Fruit fly (Drosophila melanogaster) whole organism, embryonic: ENCODE results near the gene CG31077.

Experiments used
- Asciz ChIP-seq: fragments of 200-800 bp; sonication (Bioruptor generic); optimal IDR thresholded peaks from 2 replicates; lab custom pipeline; 2017; ENCODE audit warnings: missing biosample characterization, mild to moderate bottlenecking, missing genetic modification characterization, missing genetic modification reagents
- B-H1 ChIP-seq: fragments of 200-800 bp; sonication (Bioruptor generic); IDR thresholded peaks from 3 replicates; pipeline ENCODE4 v1.3.6; 2022; ENCODE audit warnings: missing biosample characterization, missing genetic modification characterization
- Bgb ChIP-seq: fragments of 200-800 bp; sonication (Bioruptor generic); IDR thresholded peaks from 2 replicates; pipeline ENCODE4 v1.3.6; 2022; ENCODE audit warnings: missing biosample characterization, missing genetic modification characterization; ENCODE audit not compliant: partially characterized antibody
- Blimp-1 ChIP-seq: fragments of 200-800 bp; sonication (Bioruptor generic); optimal IDR thresholded peaks from 3 replicates; lab custom pipeline; 2018; ENCODE audit warnings: missing biosample characterization, missing genetic modification characterization, mild to moderate bottlenecking, moderate library complexity, missing genetic modification reagents
- CG10267 ChIP-seq: fragments of 200-800 bp; sonication (Bioruptor generic); optimal IDR thresholded peaks from 2 replicates; lab custom pipeline; 2018; ENCODE audit warnings: missing biosample characterization, mild to moderate bottlenecking, missing genetic modification characterization, moderate library complexity
- CG11398 ChIP-seq: fragments of 200-800 bp; sonication (Bioruptor generic); optimal IDR thresholded peaks from 2 replicates; lab custom pipeline; 2016; ENCODE audit warnings: missing biosample characterization, missing genetic modification characterization
- CG12104 ChIP-seq: fragments of 200-800 bp; sonication (Bioruptor generic); optimal IDR thresholded peaks from 3 replicates; lab custom pipeline; 2016; ENCODE audit warnings: missing biosample characterization, missing genetic modification characterization
- CG13424 ChIP-seq: fragments of 200-800 bp; sonication (Bioruptor generic); optimal IDR thresholded peaks from 2 replicates; lab custom pipeline; 2019; ENCODE audit warnings: missing biosample characterization, mild to moderate bottlenecking, missing genetic modification characterization, moderate library complexity
- CG14014 ChIP-seq: fragments of 200-800 bp; sonication (Bioruptor generic); IDR thresholded peaks from 2 replicates; pipeline ENCODE4 v1.3.6; 2022; ENCODE audit warnings: missing biosample characterization, missing genetic modification characterization
- CG14050 ChIP-seq: fragments of 200-800 bp; sonication (Bioruptor generic); IDR thresholded peaks from 3 replicates; pipeline ENCODE4 v1.3.6; 2022; ENCODE audit warnings: missing biosample characterization, missing genetic modification characterization
- CG14710 ChIP-seq: fragments of 200-800 bp; sonication (Bioruptor generic); optimal IDR thresholded peaks from 3 replicates; lab custom pipeline; 2019; ENCODE audit warnings: missing biosample characterization, mild to moderate bottlenecking, missing genetic modification characterization, moderate library complexity
- CG16779 ChIP-seq: fragments of 200-800 bp; sonication (Bioruptor generic); IDR thresholded peaks from 2 replicates; pipeline ENCODE4 v1.3.6; 2022; ENCODE audit warnings: missing biosample characterization, missing genetic modification characterization
- CG17186 ChIP-seq: fragments of 200-800 bp; sonication (Bioruptor generic); optimal IDR thresholded peaks from 3 replicates; lab custom pipeline; 2017; ENCODE audit warnings: missing biosample characterization, missing genetic modification reagents, missing genetic modification characterization
- CG3163 ChIP-seq: fragments of 200-800 bp; sonication (Bioruptor generic); optimal IDR thresholded peaks from 3 replicates; lab custom pipeline; 2016; ENCODE audit warnings: missing biosample characterization, missing genetic modification characterization
- CG34376 ChIP-seq: fragments of 200-800 bp; sonication (Bioruptor generic); optimal IDR thresholded peaks from 2 replicates; lab custom pipeline; 2018; ENCODE audit warnings: missing biosample characterization, mild to moderate bottlenecking, missing genetic modification characterization
- CG43689 ChIP-seq: fragments of 200-800 bp; sonication (Bioruptor generic); IDR thresholded peaks from 2 replicates; pipeline ENCODE4 v1.3.6; 2022; ENCODE audit warnings: missing biosample characterization, missing genetic modification characterization
- CG6654 ChIP-seq: fragments of 200-800 bp; sonication (Bioruptor generic); optimal IDR thresholded peaks from 2 replicates; lab custom pipeline; 2017; ENCODE audit warnings: missing biosample characterization, mild to moderate bottlenecking, missing genetic modification characterization
- CG7271 ChIP-seq: fragments of 200-800 bp; sonication (Bioruptor generic); optimal IDR thresholded peaks from 2 replicates; lab custom pipeline; 2018; ENCODE audit warnings: missing biosample characterization, mild to moderate bottlenecking, missing genetic modification characterization, moderate library complexity
- CG7556 ChIP-seq: fragments of 200-800 bp; sonication (Bioruptor generic); optimal IDR thresholded peaks from 2 replicates; lab custom pipeline; 2017; ENCODE audit warnings: missing biosample characterization, mild to moderate bottlenecking, missing genetic modification characterization
- CG7963 ChIP-seq: fragments of 200-800 bp; sonication (Bioruptor generic); IDR thresholded peaks from 3 replicates; pipeline ENCODE4 v1.3.6; 2022; ENCODE audit warnings: missing biosample characterization, missing genetic modification characterization; ENCODE audit not compliant: partially characterized antibody
- CG8089 ChIP-seq: fragments of 200-800 bp; sonication (Bioruptor generic); optimal IDR thresholded peaks from 3 replicates; lab custom pipeline; 2016; ENCODE audit warnings: missing biosample characterization, missing genetic modification characterization
- Dad ChIP-seq: fragments of 200-800 bp; sonication (Bioruptor generic); optimal IDR thresholded peaks from 3 replicates; lab custom pipeline; 2016; ENCODE audit warnings: missing biosample characterization, missing genetic modification characterization
- Doc3 ChIP-seq: fragments of 200-800 bp; sonication (Bioruptor generic); IDR thresholded peaks from 3 replicates; pipeline ENCODE4 v1.3.6; 2022; ENCODE audit warnings: missing biosample characterization, missing genetic modification characterization; ENCODE audit not compliant: partially characterized antibody
- Dp ChIP-seq: fragments of 200-800 bp; sonication (Bioruptor generic); optimal IDR thresholded peaks from 2 replicates; lab custom pipeline; 2018; ENCODE audit warnings: missing biosample characterization, mild to moderate bottlenecking, missing genetic modification characterization, moderate library complexity
- Ets97D ChIP-seq: fragments of 200-800 bp; sonication (Bioruptor generic); optimal IDR thresholded peaks from 3 replicates; lab custom pipeline; 2016; ENCODE audit warnings: missing biosample characterization, missing genetic modification characterization
- HmgZ ChIP-seq: fragments of 200-800 bp; sonication (Bioruptor generic); optimal IDR thresholded peaks from 2 replicates; lab custom pipeline; 2018; ENCODE audit warnings: missing biosample characterization, mild to moderate bottlenecking, missing genetic modification characterization
- Myb ChIP-seq: fragments of 200-800 bp; sonication (Bioruptor generic); optimal IDR thresholded peaks from 2 replicates; lab custom pipeline; 2016; ENCODE audit warnings: missing biosample characterization, missing genetic modification characterization
- NFAT ChIP-seq: fragments of 200-800 bp; sonication (Bioruptor generic); IDR thresholded peaks from 2 replicates; pipeline ENCODE4 v1.3.6; 2022; ENCODE audit warnings: missing biosample characterization, missing genetic modification characterization
- Opbp ChIP-seq: fragments of 200-800 bp; sonication (Bioruptor generic); IDR thresholded peaks from 3 replicates; pipeline ENCODE4 v1.3.6; 2022; ENCODE audit warnings: missing biosample characterization, missing genetic modification characterization; ENCODE audit not compliant: partially characterized antibody
- Spps ChIP-seq: fragments of 200-800 bp; sonication (Bioruptor generic); optimal IDR thresholded peaks from 2 replicates; lab custom pipeline; 2018; ENCODE audit warnings: missing biosample characterization, mild to moderate bottlenecking, missing genetic modification characterization
- Sry-δ ChIP-seq: fragments of 200-800 bp; sonication (Bioruptor generic); optimal IDR thresholded peaks from 2 replicates; lab custom pipeline; 2016; ENCODE audit warnings: missing biosample characterization, missing genetic modification characterization
- Tbp ChIP-seq: fragments of >200 bp; optimal IDR thresholded peaks from 2 replicates; lab custom pipeline; 2018; ENCODE audit warnings: missing biosample characterization, missing genetic modification characterization
- bbx ChIP-seq: fragments of 200-800 bp; sonication (Bioruptor generic); IDR thresholded peaks from 2 replicates; pipeline ENCODE4 v1.3.6; 2022; ENCODE audit warnings: missing biosample characterization, missing genetic modification characterization; ENCODE audit not compliant: partially characterized antibody
- dysf ChIP-seq: fragments of 200-800 bp; sonication (Bioruptor generic); IDR thresholded peaks from 3 replicates; pipeline ENCODE4 v1.3.6; 2022; ENCODE audit warnings: missing biosample characterization, missing genetic modification characterization
- eve ChIP-seq, 2 experiments: fragments of >200 bp; optimal IDR thresholded peaks; 2 replicates each; lab custom pipeline; 2017; ENCODE audit warnings: missing biosample characterization in 2 of 2, missing genetic modification characterization in 2 of 2
- eyg ChIP-seq: fragments of 200-800 bp; sonication (Bioruptor generic); optimal IDR thresholded peaks from 3 replicates; lab custom pipeline; 2016; ENCODE audit warnings: missing biosample characterization, missing genetic modification characterization
- gce ChIP-seq: fragments of 200-800 bp; sonication (Bioruptor generic); IDR thresholded peaks from 3 replicates; pipeline ENCODE4 v1.3.6; 2022; ENCODE audit warnings: missing biosample characterization, missing genetic modification characterization
- hb ChIP-seq: fragments of 200-800 bp; sonication (Bioruptor generic); IDR thresholded peaks from 3 replicates; pipeline ENCODE4 v1.3.6; 2022; ENCODE audit warnings: missing biosample characterization, missing genetic modification characterization; ENCODE audit not compliant: partially characterized antibody
- hbn ChIP-seq: fragments of 200-800 bp; sonication (Bioruptor generic); IDR thresholded peaks from 2 replicates; pipeline ENCODE4 v1.3.6; 2022; ENCODE audit warnings: missing biosample characterization, missing genetic modification characterization; ENCODE audit not compliant: partially characterized antibody
- her ChIP-seq: fragments of 200-800 bp; sonication (Bioruptor generic); optimal IDR thresholded peaks from 2 replicates; lab custom pipeline; 2016; ENCODE audit warnings: missing biosample characterization, missing genetic modification characterization
- knrl ChIP-seq: fragments of 200-800 bp; sonication (Bioruptor generic); IDR thresholded peaks from 3 replicates; pipeline ENCODE4 v1.3.6; 2022; ENCODE audit warnings: missing biosample characterization, missing genetic modification characterization; ENCODE audit not compliant: partially characterized antibody
- sens ChIP-seq: fragments of 200-800 bp; sonication (Bioruptor generic); peaks from one replicate; lab custom pipeline; 2016; ENCODE audit warnings: missing biosample characterization, missing genetic modification characterization
- sqz ChIP-seq: fragments of 200-800 bp; sonication (Bioruptor generic); optimal IDR thresholded peaks from 3 replicates; lab custom pipeline; 2018; ENCODE audit warnings: missing biosample characterization, mild to moderate bottlenecking, missing genetic modification characterization
- stwl ChIP-seq: fragments of 200-800 bp; sonication (Bioruptor generic); optimal IDR thresholded peaks from 3 replicates; lab custom pipeline; 2018; ENCODE audit warnings: missing biosample characterization, mild to moderate bottlenecking, missing genetic modification characterization, moderate library complexity
- trem ChIP-seq: fragments of 200-800 bp; optimal IDR thresholded peaks from 3 replicates; lab custom pipeline; 2019; ENCODE audit warnings: missing biosample characterization, mild to moderate bottlenecking, missing genetic modification characterization, moderate library complexity
- unc-4 ChIP-seq: fragments of 200-800 bp; sonication (Bioruptor generic); IDR thresholded peaks from 2 replicates; pipeline ENCODE4 v1.3.6; 2022; ENCODE audit warnings: missing biosample characterization, missing genetic modification characterization; ENCODE audit not compliant: partially characterized antibody
- yki ChIP-seq: fragments of >200 bp; optimal IDR thresholded peaks from 3 replicates; lab custom pipeline; 2018
- z ChIP-seq: fragments of 200-800 bp; sonication (Bioruptor generic); IDR thresholded peaks from 3 replicates; pipeline ENCODE4 v1.3.6; 2022; ENCODE audit warnings: missing biosample characterization, missing genetic modification characterization
- zen2 ChIP-seq: fragments of 200-800 bp; sonication (Bioruptor generic); IDR thresholded peaks from 3 replicates; pipeline ENCODE4 v1.3.6; 2022; ENCODE audit warnings: missing biosample characterization, missing genetic modification characterization; ENCODE audit not compliant: partially characterized antibody

The CG31077 gene

DNA sequence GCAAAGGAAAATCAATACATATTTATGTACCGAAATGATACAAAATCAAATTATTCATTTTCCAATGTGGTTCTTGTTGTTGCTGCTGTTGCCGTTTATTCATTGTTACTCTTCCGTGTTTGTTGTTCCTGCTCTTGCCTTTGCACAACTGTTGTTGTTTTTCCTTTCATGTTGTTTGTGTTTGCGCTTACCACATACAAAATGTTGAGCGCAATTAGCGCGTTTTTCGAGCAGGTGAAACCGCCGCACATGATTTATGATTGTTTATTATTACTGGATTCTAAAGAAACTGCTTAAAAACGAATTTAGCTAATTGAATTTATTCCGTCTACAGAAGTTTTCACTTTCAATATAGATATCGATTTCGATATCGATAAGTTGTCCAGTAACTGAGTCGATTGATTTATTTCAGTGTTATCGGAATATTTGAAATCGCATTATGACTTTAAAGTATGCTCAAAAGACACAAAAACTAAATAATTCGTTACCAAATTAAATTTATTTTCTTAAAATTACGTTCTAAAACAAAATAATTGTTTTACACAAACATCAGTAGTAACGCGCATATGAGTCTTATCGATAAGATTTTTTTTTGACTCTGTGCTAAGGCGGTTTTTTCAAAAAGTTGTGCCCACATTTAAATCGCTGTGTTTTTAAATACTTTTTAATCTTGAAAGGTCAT lies 35.0 kb upstream of the CG31077 start, which contains the start of gene Tsp97E (continued):
- TF ChIP-seq CG3163 (GFP tag; lab: Kevin White, UChicago) (no peak), Opbp (GFP tag; lab: Robert Waterston, UW) (0 out of 3 replicates have a peak, but pooled peaks have one; percentile 32), bbx (GFP tag; lab: Robert Waterston, UW) (peak; percentile 75; the same call in 1 of the 2 replicates), CG12104 (GFP tag; lab: Kevin White, UChicago) (no peak), sqz (GFP tag; lab: Kevin White, UChicago) (peak; percentile 92), CG16779 (GFP tag; lab: Robert Waterston, UW) (no peak), hb (GFP tag; lab: Robert Waterston, UW) (peak; percentile 80), CG7556 (GFP tag; lab: Kevin White, UChicago) (no peak), dysf (GFP tag; lab: Robert Waterston, UW) (no peak), CG11398 (GFP tag; lab: Kevin White, UChicago) (no peak), zen2 (GFP tag; lab: Robert Waterston, UW) (peak; percentile 54; the same call in 1 of the 3 replicates), her (GFP tag; lab: Kevin White, UChicago) (peak; percentile 98), CG10267 (peak; percentile 50), unc-4 (GFP tag; lab: Robert Waterston, UW) (peak; percentile 75), z (no peak), CG6654 (GFP tag; lab: Kevin White, UChicago) (no peak), Ets97D (GFP tag; lab: Kevin White, UChicago) (peak; percentile 64), Spps (tag; lab: Kevin White, UChicago) (peak; percentile 39), Asciz (peak; percentile 8), CG14014 (no peak), CG7271 (tag; lab: Kevin White, UChicago) (no peak), eyg (GFP tag; lab: Kevin White, UChicago) (no peak), HmgZ (tag; lab: Kevin White, UChicago) (peak; percentile 38), CG14050 (GFP tag; lab: Robert Waterston, UW) (no peak), NFAT (GFP tag; lab: Robert Waterston, UW) (no peak), CG34376 (peak; percentile 28), Blimp-1 (GFP tag; lab: Kevin White, UChicago) (peak; percentile 100), Sry-δ (peak; percentile 80), Doc3 (peak; percentile 78), Tbp (GFP tag; lab: Kevin White, UChicago) (no peak), sens (GFP tag; lab: Kevin White, UChicago) (peak; percentile 67), yki (no peak), hbn (GFP tag; lab: Robert Waterston, UW) (peak; percentile 53; the same call in 1 of the 2 replicates), CG8089 (no peak), knrl (peak; percentile 61), Myb (peak; percentile 23), Dp (GFP tag; lab: Kevin White, UChicago) (peak; percentile 95), B-H1 (GFP tag; lab: Robert Waterston, UW) (no peak), CG7963 (GFP tag; lab: Robert Waterston, UW) (peak; percentile 80; the same call in 2 of the 3 replicates), CG14710 (tag; lab: Kevin White, UChicago) (peak; percentile 64), CG17186 (GFP tag; lab: Kevin White, UChicago) (peak; percentile 27), stwl (tag; lab: Kevin White, UChicago) (peak; percentile 70), Bgb (GFP tag; lab: Robert Waterston, UW) (peak; percentile 78), CG43689 (GFP tag; lab: Robert Waterston, UW) (no peak), gce (GFP tag; lab: Robert Waterston, UW) (no peak), trem (tag; lab: Kevin White, UChicago) (peak; percentile 64), eve (GFP tag; optimal IDR thresholded peaks at IDR 0.05; lab: Kevin White, UChicago) (no peak), Dad (no peak), CG13424 (tag; lab: Kevin White, UChicago) (no peak)
